Fruit fly (Drosophila melanogaster) whole organism, pupa: Measurements from ENCODE around the gene CG13449.

Experiments used
- CG10348 ChIP-seq: fragments of 200-800 bp; sonication (Bioruptor generic); IDR thresholded peaks from 2 replicates; pipeline ENCODE4 v1.3.6; 2022; ENCODE audit warnings: missing biosample characterization, missing genetic modification characterization
- CG12605 ChIP-seq: fragments of 200-800 bp; sonication (Bioruptor generic); IDR thresholded peaks from 2 replicates; pipeline ENCODE4 v1.3.6; 2022; ENCODE audit warnings: missing biosample characterization, missing genetic modification characterization
- CG13204 ChIP-seq: fragments of 200-800 bp; sonication (Bioruptor generic); optimal IDR thresholded peaks from 2 replicates; lab custom pipeline; 2018; ENCODE audit warnings: missing biosample characterization, mild to moderate bottlenecking, missing genetic modification characterization, moderate library complexity
- CG14655 ChIP-seq: fragments of 200-800 bp; sonication (Bioruptor generic); optimal IDR thresholded peaks from 3 replicates; lab custom pipeline; 2017; ENCODE audit warnings: mild to moderate bottlenecking, missing biosample characterization, missing genetic modification reagents, missing genetic modification characterization
- CG15710 ChIP-seq: fragments of 200-800 bp; sonication (Bioruptor generic); optimal IDR thresholded peaks from 2 replicates; lab custom pipeline; 2018; ENCODE audit warnings: missing biosample characterization, mild to moderate bottlenecking, missing genetic modification characterization, moderate library complexity
- CG17806 ChIP-seq: fragments of 200-800 bp; sonication (Bioruptor generic); optimal IDR thresholded peaks from 2 replicates; lab custom pipeline; 2018; ENCODE audit warnings: missing biosample characterization, mild to moderate bottlenecking, missing genetic modification characterization, moderate library complexity
- CG32121 ChIP-seq: fragments of 200-800 bp; sonication (Bioruptor generic); IDR thresholded peaks from 2 replicates; pipeline ENCODE4 v1.3.6; 2022; ENCODE audit warnings: missing biosample characterization, missing genetic modification characterization
- CG34367 ChIP-seq: fragments of 200-800 bp; sonication (Bioruptor generic); optimal IDR thresholded peaks from 2 replicates; lab custom pipeline; 2018; ENCODE audit warnings: missing biosample characterization, mild to moderate bottlenecking, missing genetic modification characterization
- CG4496 ChIP-seq: fragments of 200-800 bp; sonication (Bioruptor generic); IDR thresholded peaks from 3 replicates; pipeline ENCODE4 v1.3.6; 2022; ENCODE audit warnings: missing biosample characterization, missing genetic modification characterization
- CG8159 ChIP-seq: fragments of 200-800 bp; sonication (Bioruptor generic); optimal IDR thresholded peaks from 3 replicates; lab custom pipeline; 2018; ENCODE audit warnings: missing biosample characterization, mild to moderate bottlenecking, missing genetic modification characterization, moderate library complexity
- CG8301 ChIP-seq: fragments of 200-800 bp; sonication (Bioruptor generic); optimal IDR thresholded peaks from 2 replicates; lab custom pipeline; 2018; ENCODE audit warnings: missing biosample characterization, mild to moderate bottlenecking, missing genetic modification characterization
- CG9948 ChIP-seq: fragments of 200-800 bp; sonication (Bioruptor generic); optimal IDR thresholded peaks from 2 replicates; lab custom pipeline; 2018; ENCODE audit warnings: missing biosample characterization, mild to moderate bottlenecking, missing genetic modification characterization, moderate library complexity
- D1 ChIP-seq: fragments of 200-800 bp; sonication (Bioruptor generic); optimal IDR thresholded peaks from 2 replicates; lab custom pipeline; 2018; ENCODE audit warnings: missing biosample characterization, mild to moderate bottlenecking, missing genetic modification characterization, moderate library complexity
- EcR ChIP-seq: fragments of 200-800 bp; sonication (Bioruptor generic); optimal IDR thresholded peaks from 3 replicates; lab custom pipeline; 2019; ENCODE audit warnings: missing biosample characterization, missing genetic modification characterization, mild to moderate bottlenecking, moderate library complexity, missing genetic modification reagents
- Ets98B ChIP-seq: fragments of 200-800 bp; sonication (Bioruptor generic); IDR thresholded peaks from 2 replicates; pipeline ENCODE4 v1.3.6; 2022; ENCODE audit warnings: missing biosample characterization, missing genetic modification characterization
- Pif1A ChIP-seq: fragments of 200-800 bp; sonication (Bioruptor generic); optimal IDR thresholded peaks from 3 replicates; lab custom pipeline; 2016; ENCODE audit warnings: missing biosample characterization, missing genetic modification characterization
- Pif1B ChIP-seq: fragments of 200-800 bp; sonication (Bioruptor generic); optimal IDR thresholded peaks from 3 replicates; lab custom pipeline; 2016; ENCODE audit warnings: missing biosample characterization, missing genetic modification characterization
- Snoo ChIP-seq: fragments of 200-800 bp; sonication (Bioruptor generic); optimal IDR thresholded peaks from 3 replicates; lab custom pipeline; 2017; ENCODE audit warnings: missing biosample characterization, mild to moderate bottlenecking, missing genetic modification characterization, inconsistent platforms
- fd96Ca ChIP-seq: fragments of 200-800 bp; sonication (Bioruptor generic); IDR thresholded peaks from 3 replicates; pipeline ENCODE4 v1.3.6; 2022; ENCODE audit warnings: missing biosample characterization, missing genetic modification characterization
- gl ChIP-seq: fragments of 200-800 bp; sonication (Bioruptor generic); optimal IDR thresholded peaks from 2 replicates; lab custom pipeline; 2018; ENCODE audit warnings: missing biosample characterization, mild to moderate bottlenecking, missing genetic modification characterization
- rn ChIP-seq: fragments of 200-800 bp; sonication (Bioruptor generic); IDR thresholded peaks from 2 replicates; pipeline ENCODE4 v1.3.6; 2022; ENCODE audit warnings: missing biosample characterization, missing genetic modification characterization

Gene CG13449

dm6 chr3L:15595175-15595724 is 17.4 kb downstream of the CG13449 start:
- TF ChIP-seq CG15710 (tag; lab: Kevin White, UChicago) = peak; percentile 6
- TF ChIP-seq fd96Ca = no peak
- no peak for TF ChIP-seq CG13204 (GFP tag; lab: Kevin White, UChicago)
- TF ChIP-seq Ets98B (GFP tag; lab: Robert Waterston, UW) = no peak
- no peak for TF ChIP-seq CG14655
- no peak for TF ChIP-seq CG8301 (tag; lab: Kevin White, UChicago)
- TF ChIP-seq gl (tag; lab: Kevin White, UChicago) = no peak
- TF ChIP-seq CG34367 (tag; lab: Kevin White, UChicago) = peak; percentile 16
- no peak for TF ChIP-seq CG12605 (GFP tag; lab: Robert Waterston, UW)
- TF ChIP-seq D1 (tag; lab: Kevin White, UChicago) = no peak
- peak; percentile 47 for TF ChIP-seq CG8159
- TF ChIP-seq rn (GFP tag; lab: Robert Waterston, UW) = no peak
- TF ChIP-seq EcR (GFP tag; lab: Kevin White, UChicago) = no peak
- TF ChIP-seq Pif1A (GFP tag; lab: Kevin White, UChicago) = peak; percentile 30
- no peak for TF ChIP-seq CG17806 (tag; lab: Kevin White, UChicago)
- TF ChIP-seq Pif1B (GFP tag; lab: Kevin White, UChicago) = no peak
- no peak for TF ChIP-seq Snoo (tag; lab: Kevin White, UChicago)
- peak; percentile 2 for TF ChIP-seq CG9948 (tag; lab: Kevin White, UChicago)
- no peak for TF ChIP-seq CG32121 (GFP tag; lab: Robert Waterston, UW)

DNA sequence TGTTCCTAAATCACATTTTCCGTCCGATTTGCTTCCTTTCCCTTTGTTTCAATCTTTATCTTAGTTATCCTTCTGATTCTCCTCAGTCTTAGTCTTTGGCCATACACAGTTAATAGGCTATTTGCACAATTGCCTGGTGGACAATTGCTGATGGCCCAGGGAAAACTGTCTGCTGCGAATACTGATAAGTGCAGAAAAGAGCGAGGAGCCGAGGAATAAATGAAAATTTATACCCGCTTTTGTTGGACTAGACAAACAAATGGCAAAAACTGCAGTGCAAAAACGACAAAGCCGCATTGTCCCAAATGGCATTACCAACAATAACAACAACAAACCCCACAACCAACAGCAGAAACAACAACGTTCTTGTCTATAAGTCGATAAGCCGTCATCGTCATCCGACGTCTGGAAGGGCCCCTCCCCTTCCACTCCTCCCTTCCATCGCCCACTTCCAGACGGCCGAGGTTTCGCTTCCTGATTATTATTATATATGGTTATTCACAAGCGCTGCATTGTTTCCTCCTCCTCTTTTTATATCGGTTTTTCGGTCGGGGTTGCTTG is 18.5 kb downstream of the CG13449 start:
- 0 out of 3 replicates have a peak, but pooled peaks have one; percentile 36 for TF ChIP-seq CG4496
- TF ChIP-seq EcR (GFP tag; lab: Kevin White, UChicago) = peak; percentile 45
- TF ChIP-seq CG32121 (GFP tag; lab: Robert Waterston, UW) = no peak
- TF ChIP-seq D1 (tag; lab: Kevin White, UChicago) = no peak
- 0 out of 3 replicates have a peak, but pooled peaks have one; percentile 26 for TF ChIP-seq fd96Ca
- no peak for TF ChIP-seq CG34367 (tag; lab: Kevin White, UChicago)
- no peak for TF ChIP-seq CG8301 (tag; lab: Kevin White, UChicago)

- TF ChIP-seq CG12605 (GFP tag; lab: Robert Waterston, UW) = peak; percentile 95
- TF ChIP-seq CG14655 = no peak
- 0 out of 2 replicates have a peak, but pooled peaks have one; percentile 2 for TF ChIP-seq Ets98B (GFP tag; lab: Robert Waterston, UW)
These were observed 19.2 kb downstream of the CG13449 start for dm6 chr3L:15593399-15593798.

DNA sequence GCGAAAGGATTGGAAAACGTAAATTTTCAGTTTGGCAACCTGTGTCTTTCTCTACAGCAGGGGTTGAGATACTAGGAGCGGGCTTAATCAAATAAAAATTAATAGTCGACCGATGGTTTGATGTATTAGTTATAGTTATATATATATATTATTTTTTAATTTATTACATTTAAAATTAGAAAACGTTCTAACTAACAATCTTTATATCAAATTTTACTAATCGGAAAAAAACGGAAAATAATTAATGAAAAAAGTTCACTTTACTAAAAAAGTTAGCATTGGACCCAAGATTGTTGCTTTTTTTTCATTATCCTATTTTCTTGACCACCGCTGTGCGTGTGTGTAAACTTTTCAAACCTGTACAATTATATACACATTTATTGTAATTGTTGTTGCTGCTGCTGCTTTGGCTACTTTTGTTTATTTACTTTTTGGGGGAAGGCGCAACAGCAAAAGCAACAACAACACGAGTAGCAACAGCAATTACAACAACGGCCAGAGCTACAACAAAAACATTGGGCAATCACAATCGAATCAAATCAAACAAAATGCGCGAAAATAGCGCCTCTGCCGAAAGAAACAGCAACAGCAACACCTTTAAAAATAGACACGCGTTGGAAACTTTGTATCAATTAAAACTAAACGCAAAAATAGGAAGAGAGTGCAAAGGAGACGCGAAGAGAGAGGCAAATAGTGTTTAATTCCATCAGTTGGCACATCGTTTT is 19.9 kb downstream of the CG13449 start:
- TF ChIP-seq CG12605 (GFP tag; lab: Robert Waterston, UW) (0 out of 2 replicates have a peak, but pooled peaks have one; percentile 12), CG9948 (tag; lab: Kevin White, UChicago) (peak; percentile 42), gl (tag; lab: Kevin White, UChicago) (no peak), CG8159 (peak; percentile 23), CG17806 (tag; lab: Kevin White, UChicago) (no peak), CG13204 (GFP tag; lab: Kevin White, UChicago) (no peak), CG8301 (tag; lab: Kevin White, UChicago) (peak; percentile 42), EcR (GFP tag; lab: Kevin White, UChicago) (no peak), Pif1B (GFP tag; lab: Kevin White, UChicago) (no peak), CG14655 (peak; percentile 57), Snoo (tag; lab: Kevin White, UChicago) (peak; percentile 18), D1 (tag; lab: Kevin White, UChicago) (no peak), CG10348 (GFP tag; lab: Robert Waterston, UW) (no peak), CG34367 (tag; lab: Kevin White, UChicago) (no peak), Pif1A (GFP tag; lab: Kevin White, UChicago) (peak; percentile 26), CG15710 (tag; lab: Kevin White, UChicago) (peak; percentile 11), rn (GFP tag; lab: Robert Waterston, UW) (no peak), Ets98B (GFP tag; lab: Robert Waterston, UW) (peak; percentile 61), fd96Ca (peak; percentile 53), CG4496 (no peak), CG32121 (GFP tag; lab: Robert Waterston, UW) (peak; percentile 62)

DNA sequence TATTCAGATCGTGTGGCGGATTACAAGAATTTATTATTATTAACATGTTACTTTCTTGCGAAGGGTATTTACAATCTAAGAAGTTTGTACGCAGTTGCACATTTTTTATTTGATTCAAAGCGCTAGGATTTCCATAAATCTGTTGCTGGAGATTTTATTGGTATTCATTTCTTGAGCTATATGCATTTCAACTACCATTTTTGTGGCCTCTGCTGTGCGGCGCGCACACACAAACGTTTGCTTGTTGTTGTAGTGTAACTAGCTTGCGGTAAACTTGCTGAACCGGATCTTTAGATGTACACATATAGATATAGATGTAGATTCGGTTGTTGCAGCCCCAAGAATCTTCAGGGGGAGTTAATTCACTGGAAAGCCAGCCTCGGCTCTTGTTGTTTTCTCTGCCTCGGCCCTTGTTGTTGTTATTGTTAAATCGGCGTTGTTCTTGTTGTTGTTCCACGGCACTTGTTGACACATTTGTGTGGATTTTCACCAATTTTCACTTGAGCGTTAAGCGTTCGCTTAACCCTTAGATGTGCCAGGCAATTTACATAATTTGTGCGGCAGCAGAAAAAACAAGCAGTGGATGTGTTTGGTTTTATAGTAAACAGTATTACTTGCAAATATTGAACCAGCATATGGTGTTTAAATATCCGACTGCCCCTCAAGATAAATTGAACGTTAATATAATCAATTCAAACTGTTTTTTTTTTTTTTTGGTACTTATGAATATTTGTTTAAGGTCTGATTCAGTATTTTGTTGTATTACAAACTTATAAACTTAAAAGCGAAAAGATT is 21.6 kb downstream of the CG13449 start:
- peak; percentile 6 for TF ChIP-seq Pif1A (GFP tag; lab: Kevin White, UChicago)
- TF ChIP-seq CG15710 (tag; lab: Kevin White, UChicago) = no peak
- peak; percentile 28 for TF ChIP-seq EcR (GFP tag; lab: Kevin White, UChicago)
